Worm (Caenorhabditis elegans): ENCODE measurements around the gene F01F1.15.

Gene F01F1.15

ce11 chrIII:5842920-5843319, 26.4 kb downstream of the F01F1.15 start:
- TF ChIP-seq unc-39 (tag; optimal IDR thresholded peaks at IDR 0.05) (no peak), unc-62 (GFP tag; optimal IDR thresholded peaks at IDR 0.05) (no peak), hlh-1 (tag; optimal IDR thresholded peaks at IDR 0.05) (no peak), drap-1 (GFP tag; optimal IDR thresholded peaks at IDR 0.05) (no peak), blmp-1 (tag; optimal IDR thresholded peaks at IDR 0.05) (no peak), ceh-39 (tag; optimal IDR thresholded peaks at IDR 0.05) (no peak), lsy-2 (tag; optimal IDR thresholded peaks at IDR 0.05) (no peak), tbx-8 (GFP tag; optimal IDR thresholded peaks at IDR 0.05) (no peak), sem-2 (GFP tag; optimal IDR thresholded peaks at IDR 0.05) (no peak), mls-2 (tag; optimal IDR thresholded peaks at IDR 0.05) (no peak), pha-4 (tag; optimal IDR thresholded peaks at IDR 0.05) (no peak), cnd-1 (tag; optimal IDR thresholded peaks at IDR 0.05) (no peak), mab-5 (tag; optimal IDR thresholded peaks at IDR 0.05) (no peak), M03D4.4 (tag; optimal IDR thresholded peaks at IDR 0.05) (no peak)

ce11 chrIII:5841676-5842075, 27.7 kb downstream of the F01F1.15 start:
- TF ChIP-seq ceh-43 (GFP tag; optimal IDR thresholded peaks at IDR 0.05) (no peak), hlh-1 (tag; optimal IDR thresholded peaks at IDR 0.05) (no peak), nhr-76 (tag; optimal IDR thresholded peaks at IDR 0.05) (no peak), elt-1 (tag; optimal IDR thresholded peaks at IDR 0.05; ENCODE audit: borderline replicate concordance, insufficient read depth) (no peak), unc-120 (tag; optimal IDR thresholded peaks at IDR 0.05; ENCODE audit: poor library complexity, severe bottlenecking) (no peak), bed-3 (GFP tag; optimal IDR thresholded peaks at IDR 0.05) (no peak), M03D4.4 (tag; optimal IDR thresholded peaks at IDR 0.05) (no peak), sem-2 (GFP tag; optimal IDR thresholded peaks at IDR 0.05) (no peak), snpc-4 (tag; optimal IDR thresholded peaks at IDR 0.05) (no peak), ceh-83 (GFP tag; optimal IDR thresholded peaks at IDR 0.05) (no peak), ztf-11 (tag; optimal IDR thresholded peaks at IDR 0.05) (no peak), flh-1 (GFP tag; optimal IDR thresholded peaks at IDR 0.05) (no peak), elt-3 (tag; optimal IDR thresholded peaks at IDR 0.05) (no peak), ceh-39 (tag; optimal IDR thresholded peaks at IDR 0.05) (no peak), lin-13 (tag; optimal IDR thresholded peaks at IDR 0.05) (no peak), blmp-1 (tag; optimal IDR thresholded peaks at IDR 0.05) (no peak), mab-5 (tag; optimal IDR thresholded peaks at IDR 0.05) (no peak)

ce11 chrIII:5840815-5841573, 28.3 kb downstream of the F01F1.15 start:
- TF ChIP-seq tbx-8 (GFP tag; optimal IDR thresholded peaks at IDR 0.05) (no peak), ham-2 (GFP tag; optimal IDR thresholded peaks at IDR 0.05) (no peak)

ce11 chrIII:5840277-5840676, 29.1 kb downstream of the F01F1.15 start:
- TF ChIP-seq ces-1 (GFP tag; optimal IDR thresholded peaks at IDR 0.05) (peak; percentile 27), elt-1 (tag; optimal IDR thresholded peaks at IDR 0.05; ENCODE audit: borderline replicate concordance, insufficient read depth) (no peak)

ce11 chrIII:5839598-5839997, 29.7 kb downstream of the F01F1.15 start:
- TF ChIP-seq ham-2 (GFP tag; optimal IDR thresholded peaks at IDR 0.05) (no peak), unc-39 (tag; optimal IDR thresholded peaks at IDR 0.05) (no peak), mls-2 (tag; optimal IDR thresholded peaks at IDR 0.05) (no peak), elt-3 (tag; optimal IDR thresholded peaks at IDR 0.05) (no peak), snpc-4 (tag; optimal IDR thresholded peaks at IDR 0.05) (no peak), bed-3 (GFP tag; optimal IDR thresholded peaks at IDR 0.05) (no peak), lin-32 (GFP tag; optimal IDR thresholded peaks at IDR 0.05) (no peak), nhr-2 (tag; optimal IDR thresholded peaks at IDR 0.05) (no peak), M03D4.4 (tag; optimal IDR thresholded peaks at IDR 0.05) (no peak), ceh-83 (GFP tag; optimal IDR thresholded peaks at IDR 0.05) (no peak), nhr-28 (tag; optimal IDR thresholded peaks at IDR 0.05) (no peak), tbx-8 (GFP tag; optimal IDR thresholded peaks at IDR 0.05) (no peak), drap-1 (GFP tag; optimal IDR thresholded peaks at IDR 0.05) (no peak), ceh-43 (GFP tag; optimal IDR thresholded peaks at IDR 0.05) (no peak), mep-1 (tag; optimal IDR thresholded peaks at IDR 0.05) (no peak), pha-4 (tag; optimal IDR thresholded peaks at IDR 0.05) (no peak), cnd-1 (tag; optimal IDR thresholded peaks at IDR 0.05) (no peak), nhr-12 (tag; optimal IDR thresholded peaks at IDR 0.05) (no peak)

Data from whole organism, mixed stage, embryonic.